Worm (Caenorhabditis elegans) whole organism, mixed stage, embryonic: Measurements from ENCODE around the gene EEED8.3.

ENCODE experiments used
- M03D4.4 ChIP-seq: sonication (generic microtip); optimal IDR thresholded peaks from 2 replicates; lab custom pipeline; 2017; ENCODE audit warnings: mild to moderate bottlenecking, missing genetic modification characterization, missing compliant biosample characterization
- bed-3 ChIP-seq: fragments of 200-800 bp; sonication (Bioruptor generic); optimal IDR thresholded peaks from 3 replicates; lab custom pipeline; 2018; ENCODE audit warnings: mild to moderate bottlenecking, missing genetic modification characterization, moderate library complexity, missing compliant biosample characterization
- blmp-1 ChIP-seq: fragments of 150-350 bp; optimal IDR thresholded peaks from 2 replicates; lab custom pipeline; 2014; ENCODE audit warnings: missing biosample characterization, missing genetic modification characterization
- ceh-39 ChIP-seq: fragments of 150-350 bp; optimal IDR thresholded peaks from 2 replicates; lab custom pipeline; 2014; ENCODE audit warnings: missing biosample characterization, missing genetic modification characterization
- ceh-43 ChIP-seq: fragments of 200-800 bp; sonication (Bioruptor generic); optimal IDR thresholded peaks from 2 replicates; lab custom pipeline; 2018; ENCODE audit warnings: mild to moderate bottlenecking, missing genetic modification characterization, moderate library complexity, missing compliant biosample characterization
- ceh-83 ChIP-seq: fragments of 200-800 bp; sonication (Bioruptor generic); optimal IDR thresholded peaks from 2 replicates; lab custom pipeline; 2018; ENCODE audit warnings: mild to moderate bottlenecking, missing genetic modification characterization, missing compliant biosample characterization
- ces-1 ChIP-seq: fragments of 150-350 bp; optimal IDR thresholded peaks from 2 replicates; lab custom pipeline; 2014; ENCODE audit warnings: missing biosample characterization, missing genetic modification reagents, missing genetic modification characterization
- cnd-1 ChIP-seq: fragments of 200-800 bp; sonication (Bioruptor generic); optimal IDR thresholded peaks from 2 replicates; lab custom pipeline; 2018; ENCODE audit warnings: mild to moderate bottlenecking, missing genetic modification characterization, missing compliant biosample characterization
- drap-1 ChIP-seq: fragments of 200-800 bp; sonication (Bioruptor generic); optimal IDR thresholded peaks from 3 replicates; lab custom pipeline; 2018; ENCODE audit warnings: mild to moderate bottlenecking, missing genetic modification characterization, missing compliant biosample characterization
- elt-1 ChIP-seq: sonication (generic microtip); optimal IDR thresholded peaks from 2 replicates; lab custom pipeline; 2017; ENCODE audit warnings: missing genetic modification characterization, mild to moderate bottlenecking, missing compliant biosample characterization, antibody characterized with exemption, moderate library complexity, borderline replicate concordance; ENCODE audit not compliant: insufficient read depth
- elt-3 ChIP-seq: fragments of 150-350 bp; optimal IDR thresholded peaks from 2 replicates; lab custom pipeline; 2014; ENCODE audit warnings: missing biosample characterization, missing genetic modification characterization
- flh-1 ChIP-seq: fragments of 200-800 bp; sonication (Bioruptor generic); optimal IDR thresholded peaks from 2 replicates; lab custom pipeline; 2018; ENCODE audit warnings: mild to moderate bottlenecking, missing genetic modification characterization, moderate library complexity, missing compliant biosample characterization
- ham-2 ChIP-seq: fragments of 200-800 bp; sonication (Bioruptor generic); optimal IDR thresholded peaks from 2 replicates; lab custom pipeline; 2018; ENCODE audit warnings: mild to moderate bottlenecking, missing genetic modification characterization, missing compliant biosample characterization
- hlh-1 ChIP-seq: fragments of 150-350 bp; optimal IDR thresholded peaks from 2 replicates; lab custom pipeline; 2014; ENCODE audit warnings: missing biosample characterization, missing genetic modification reagents, missing genetic modification characterization
- lin-13 ChIP-seq: fragments of 150-350 bp; optimal IDR thresholded peaks from 2 replicates; lab custom pipeline; 2014; ENCODE audit warnings: missing biosample characterization, missing genetic modification characterization
- lin-32 ChIP-seq: fragments of 200-800 bp; sonication (Bioruptor generic); optimal IDR thresholded peaks from 2 replicates; lab custom pipeline; 2018; ENCODE audit warnings: mild to moderate bottlenecking, missing genetic modification characterization, missing compliant biosample characterization
- lsy-2 ChIP-seq: fragments of 150-350 bp; optimal IDR thresholded peaks from 2 replicates; lab custom pipeline; 2014; ENCODE audit warnings: missing biosample characterization, missing genetic modification characterization
- mab-5 ChIP-seq: fragments of 150-350 bp; optimal IDR thresholded peaks from 2 replicates; lab custom pipeline; 2014; ENCODE audit warnings: missing biosample characterization, missing genetic modification characterization
- mep-1 ChIP-seq: fragments of 150-350 bp; optimal IDR thresholded peaks from 2 replicates; lab custom pipeline; 2017; ENCODE audit warnings: missing biosample characterization, missing genetic modification reagents, missing genetic modification characterization, inconsistent platforms
- mls-2 ChIP-seq: sonication (generic microtip); optimal IDR thresholded peaks from 2 replicates; lab custom pipeline; 2016; ENCODE audit warnings: mild to moderate bottlenecking, missing genetic modification characterization, moderate library complexity, missing compliant biosample characterization
- nhr-12 ChIP-seq: fragments of 150-350 bp; optimal IDR thresholded peaks from 2 replicates; lab custom pipeline; 2014; ENCODE audit warnings: missing biosample characterization, missing genetic modification characterization
- nhr-2 ChIP-seq: fragments of 150-350 bp; optimal IDR thresholded peaks from 2 replicates; lab custom pipeline; 2014; ENCODE audit warnings: missing biosample characterization, missing genetic modification characterization
- nhr-237 ChIP-seq: fragments of 150-350 bp; optimal IDR thresholded peaks from 2 replicates; lab custom pipeline; 2014; ENCODE audit warnings: missing biosample characterization, missing genetic modification characterization
- nhr-28 ChIP-seq: fragments of 150-350 bp; optimal IDR thresholded peaks from 2 replicates; lab custom pipeline; 2014; ENCODE audit warnings: missing biosample characterization, missing genetic modification characterization
- nhr-76 ChIP-seq: sonication (generic microtip); optimal IDR thresholded peaks from 2 replicates; lab custom pipeline; 2017; ENCODE audit warnings: missing biosample characterization, missing genetic modification characterization
- pha-4 ChIP-seq: fragments of 150-350 bp; optimal IDR thresholded peaks from 2 replicates; lab custom pipeline; 2018; ENCODE audit warnings: missing biosample characterization, missing genetic modification reagents, missing genetic modification characterization
- sem-2 ChIP-seq: fragments of 200-800 bp; sonication (Bioruptor generic); optimal IDR thresholded peaks from 2 replicates; lab custom pipeline; 2018; ENCODE audit warnings: mild to moderate bottlenecking, missing genetic modification characterization, missing compliant biosample characterization
- snpc-4 ChIP-seq: fragments of 150-350 bp; optimal IDR thresholded peaks from 2 replicates; lab custom pipeline; 2014; ENCODE audit warnings: missing biosample characterization, missing genetic modification characterization
- sptf-1 ChIP-seq: sonication (generic microtip); optimal IDR thresholded peaks from 2 replicates; lab custom pipeline; 2017; ENCODE audit warnings: mild to moderate bottlenecking, missing genetic modification characterization, moderate library complexity, missing compliant biosample characterization
- tbx-8 ChIP-seq: fragments of 200-800 bp; sonication (Bioruptor generic); optimal IDR thresholded peaks from 2 replicates; lab custom pipeline; 2018; ENCODE audit warnings: mild to moderate bottlenecking, missing genetic modification characterization, moderate library complexity, missing compliant biosample characterization
- unc-120 ChIP-seq: sonication (generic microtip); optimal IDR thresholded peaks from 2 replicates; lab custom pipeline; 2017; ENCODE audit warnings: missing genetic modification characterization, missing compliant biosample characterization; ENCODE audit not compliant: poor library complexity, severe bottlenecking
- unc-39 ChIP-seq: fragments of 150-350 bp; optimal IDR thresholded peaks from 2 replicates; lab custom pipeline; 2014; ENCODE audit warnings: missing biosample characterization, missing genetic modification characterization
- unc-62 ChIP-seq: fragments of 150-350 bp; optimal IDR thresholded peaks from 2 replicates; lab custom pipeline; 2014; ENCODE audit warnings: missing biosample characterization, missing genetic modification reagents, missing genetic modification characterization
- zip-8 ChIP-seq: fragments of 150-350 bp; optimal IDR thresholded peaks from 2 replicates; lab custom pipeline; 2014; ENCODE audit warnings: missing biosample characterization, missing genetic modification characterization
- ztf-11 ChIP-seq: fragments of 150-350 bp; optimal IDR thresholded peaks from 2 replicates; lab custom pipeline; 2014; ENCODE audit warnings: missing biosample characterization, missing genetic modification characterization

Gene EEED8.3

ce11 chrII:5408924-5409323, 5.2 kb upstream of the EEED8.3 start, which contains the start of the genes EEED8.12 and EEED8.4:
EEED8.12 (minus strand) TSS chrII:5409024.
EEED8.4 (plus strand) TSS chrII:5409319.
- TF ChIP-seq hlh-1 (tag; lab: Kevin White, UChicago) (no peak), elt-3 (tag; lab: Kevin White, UChicago) (no peak), unc-120 (tag; lab: Kevin White, UChicago) (no peak), ham-2 (GFP tag; lab: Kevin White, UChicago) (no peak), mls-2 (tag; lab: Kevin White, UChicago) (no peak), ceh-39 (tag; lab: Kevin White, UChicago) (no peak), cnd-1 (tag; lab: Kevin White, UChicago) (no peak)

ce11 chrII:5412467-5412866, 1.6 kb upstream of the EEED8.3 start, which contains the start of the genes EEED8.13 and EEED8.18:
EEED8.13 (minus strand) TSS chrII:5412567.
EEED8.18 (minus strand) TSS chrII:5412610.
- TF ChIP-seq sptf-1 (tag; lab: Kevin White, UChicago) (no peak), zip-8 (peak; percentile 32)

DNA sequence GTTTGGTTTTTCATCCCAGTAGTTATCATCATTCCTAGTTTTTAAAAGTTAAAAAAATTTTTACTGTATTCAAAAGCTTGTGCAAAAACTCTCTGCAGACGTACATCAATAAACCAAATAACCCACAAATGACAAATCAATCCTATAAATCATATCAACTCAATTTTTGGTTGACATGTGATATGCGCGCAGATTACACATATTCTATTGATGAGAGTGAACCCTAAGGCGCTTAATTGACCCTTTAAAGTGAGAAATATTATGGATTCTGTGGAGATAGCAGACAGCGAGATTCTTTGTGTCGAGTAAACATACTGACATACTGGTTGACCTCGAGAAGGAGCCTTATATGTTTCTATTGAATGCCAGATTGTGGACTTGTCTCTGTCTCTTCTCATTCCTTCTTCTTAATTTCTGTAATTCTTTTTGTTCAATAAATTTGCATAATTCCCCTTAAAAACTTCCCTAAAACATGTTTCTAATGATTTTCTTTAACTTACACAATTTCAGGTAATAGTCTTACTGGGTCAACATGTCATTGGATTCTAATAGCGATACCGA, 2.2 kb downstream of the EEED8.3 start, which contains the start of gene EEED8.2:
TSS of gene EEED8.2 (plus strand) at position 511 of the 561 bp plus-strand sequence.
- TF ChIP-seq ces-1 (GFP tag; lab: Kevin White, UChicago) (no peak), drap-1 (GFP tag; lab: Kevin White, UChicago) (no peak), sptf-1 (tag; lab: Kevin White, UChicago) (no peak), cnd-1 (tag; lab: Kevin White, UChicago) (no peak), ceh-83 (no peak), flh-1 (GFP tag; lab: Kevin White, UChicago) (no peak), zip-8 (no peak), pha-4 (peak; percentile 18), unc-62 (GFP tag; lab: Kevin White, UChicago) (peak; percentile 92), lsy-2 (tag; lab: Kevin White, UChicago) (no peak), hlh-1 (tag; lab: Kevin White, UChicago) (no peak), nhr-2 (tag; lab: Kevin White, UChicago) (peak; percentile 14), lin-32 (GFP tag; lab: Kevin White, UChicago) (no peak), elt-3 (tag; lab: Kevin White, UChicago) (no peak), mab-5 (tag; lab: Kevin White, UChicago) (peak; percentile 64), lin-13 (tag; lab: Kevin White, UChicago) (no peak), elt-1 (no peak), ztf-11 (tag; lab: Kevin White, UChicago) (no peak), bed-3 (GFP tag; lab: Kevin White, UChicago) (no peak)

ce11 chrII:5417905-5418304, 3.8 kb downstream of the EEED8.3 start:
- TF ChIP-seq sptf-1 (tag; lab: Kevin White, UChicago) (no peak), unc-62 (GFP tag; lab: Kevin White, UChicago) (peak; percentile 94), elt-3 (tag; lab: Kevin White, UChicago) (no peak), flh-1 (GFP tag; lab: Kevin White, UChicago) (no peak), ces-1 (GFP tag; lab: Kevin White, UChicago) (no peak), unc-120 (tag; lab: Kevin White, UChicago) (no peak), lsy-2 (tag; lab: Kevin White, UChicago) (no peak), mab-5 (tag; lab: Kevin White, UChicago) (no peak)

ce11 chrII:5418317-5418716, 4.2 kb downstream of the EEED8.3 start:
- TF ChIP-seq ztf-11 (tag; lab: Kevin White, UChicago) = peak; percentile 13
- no peak for TF ChIP-seq nhr-12 (tag; lab: Kevin White, UChicago)
- TF ChIP-seq ceh-43 (GFP tag; lab: Kevin White, UChicago) = peak; percentile 59
- no peak for TF ChIP-seq M03D4.4 (tag; lab: Kevin White, UChicago)
- no peak for TF ChIP-seq drap-1 (GFP tag; lab: Kevin White, UChicago)
- TF ChIP-seq ceh-39 (tag; lab: Kevin White, UChicago) = peak; percentile 18
- TF ChIP-seq ceh-83 = no peak
- no peak for TF ChIP-seq snpc-4
- TF ChIP-seq pha-4 = no peak
- peak; percentile 25 for TF ChIP-seq lin-13 (tag; lab: Kevin White, UChicago)
- TF ChIP-seq bed-3 (GFP tag; lab: Kevin White, UChicago) = no peak
- TF ChIP-seq zip-8 = no peak
- no peak for TF ChIP-seq mep-1 (tag; lab: Kevin White, UChicago)
- no peak for TF ChIP-seq lsy-2 (tag; lab: Kevin White, UChicago)
- TF ChIP-seq ces-1 (GFP tag; lab: Kevin White, UChicago) = peak; percentile 89
- no peak for TF ChIP-seq nhr-2 (tag; lab: Kevin White, UChicago)
- no peak for TF ChIP-seq flh-1 (GFP tag; lab: Kevin White, UChicago)
- TF ChIP-seq unc-62 (GFP tag; lab: Kevin White, UChicago) = no peak
- TF ChIP-seq cnd-1 (tag; lab: Kevin White, UChicago) = peak; percentile 84
- no peak for TF ChIP-seq elt-3 (tag; lab: Kevin White, UChicago)
- TF ChIP-seq unc-39 (tag; lab: Kevin White, UChicago) = no peak
- no peak for TF ChIP-seq sptf-1 (tag; lab: Kevin White, UChicago)
- TF ChIP-seq tbx-8 (GFP tag; lab: Kevin White, UChicago) = no peak
- TF ChIP-seq sem-2 (GFP tag; lab: Kevin White, UChicago) = no peak
- TF ChIP-seq mab-5 (tag; lab: Kevin White, UChicago) = no peak
- TF ChIP-seq ham-2 (GFP tag; lab: Kevin White, UChicago) = no peak
- peak; percentile 75 for TF ChIP-seq hlh-1 (tag; lab: Kevin White, UChicago)
- peak; percentile 14 for TF ChIP-seq unc-120 (tag; lab: Kevin White, UChicago)
- TF ChIP-seq nhr-76 (tag; lab: Kevin White, UChicago) = no peak
- TF ChIP-seq nhr-28 = no peak
- no peak for TF ChIP-seq nhr-237 (tag; lab: Kevin White, UChicago)
- TF ChIP-seq lin-32 (GFP tag; lab: Kevin White, UChicago) = peak; percentile 67
- no peak for TF ChIP-seq blmp-1
- peak; percentile 52 for TF ChIP-seq mls-2 (tag; lab: Kevin White, UChicago)
- no peak for TF ChIP-seq elt-1
- TF ChIP-seq, all 35 proteins: peak for 10
